Worm (Caenorhabditis elegans): ENCODE results near the gene tomm-20.
A peak's percentile ranks its signal among the peaks of the same experiment; 100 is the strongest.

The tomm-20 gene

DNA sequence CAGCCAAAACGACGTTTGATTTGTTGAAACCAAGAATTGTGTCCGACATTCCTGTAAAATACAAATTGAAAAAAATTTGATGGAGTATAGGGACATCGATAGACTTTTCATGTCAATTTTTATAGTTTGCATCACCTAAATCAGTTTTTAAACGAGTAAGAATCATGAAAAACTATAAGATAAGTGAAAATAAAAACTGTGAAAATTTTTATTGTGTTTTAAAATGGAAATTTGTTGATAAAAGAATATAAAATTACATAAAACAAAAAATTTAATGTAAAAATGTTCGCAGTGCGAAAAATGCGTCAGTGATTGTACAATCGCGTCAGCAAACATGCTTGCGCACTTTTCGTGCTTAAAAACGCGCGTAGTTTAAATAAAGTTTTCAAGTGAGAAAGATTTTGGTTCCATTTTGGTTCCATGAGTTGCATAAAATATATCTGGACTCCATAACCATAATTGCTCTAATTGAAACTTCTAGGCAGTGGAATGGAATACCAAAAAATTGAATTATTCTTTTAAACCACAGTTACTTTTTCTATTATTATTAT lies at the start of gene tomm-20 (continued):
- peak; percentile 95 for TF ChIP-seq dsc-1 (tag; optimal IDR thresholded peaks at IDR 0.05)
- TF ChIP-seq aha-1 (tag; optimal IDR thresholded peaks at IDR 0.05) = peak; percentile 69
- peak; percentile 95 for TF ChIP-seq lin-14 (GFP tag; optimal IDR thresholded peaks at IDR 0.05)
- no peak for TF ChIP-seq unc-30 (tag; optimal IDR thresholded peaks at IDR 0.05)
- no peak for TF ChIP-seq unc-62 (GFP tag; optimal IDR thresholded peaks at IDR 0.05)
- TF ChIP-seq ets-5 (GFP tag; IDR thresholded peaks at IDR 0.05) = no peak
- TF ChIP-seq dpl-1 (GFP tag; optimal IDR thresholded peaks at IDR 0.05) = peak; percentile 98 to 99 (median 99)
- peak; percentile 99 for TF ChIP-seq mep-1 (tag; optimal IDR thresholded peaks at IDR 0.05)
- TF ChIP-seq fkh-4 (tag; optimal IDR thresholded peaks at IDR 0.05; ENCODE audit: borderline replicate concordance) = peak; percentile 65
- TF ChIP-seq vab-15 (tag; optimal IDR thresholded peaks at IDR 0.05) = peak; percentile 58
- TF ChIP-seq aly-2 (tag; optimal IDR thresholded peaks at IDR 0.05) = peak; percentile 88
- TF ChIP-seq pag-3 (tag; optimal IDR thresholded peaks at IDR 0.05; ENCODE audit: borderline replicate concordance, insufficient read depth) = peak; percentile 52
- TF ChIP-seq unc-130 (tag; optimal IDR thresholded peaks at IDR 0.05) = peak; percentile 93
- TF ChIP-seq efl-3 (GFP tag; optimal IDR thresholded peaks at IDR 0.05) = peak; percentile 44
- TF ChIP-seq zag-1 (tag; optimal IDR thresholded peaks at IDR 0.05) = peak; percentile 68
- peak in 3 of 6 experiments; percentile 74 to 94 (median 94) for TF ChIP-seq elt-3 (tag; optimal IDR thresholded peaks at IDR 0.05)
- peak; percentile 40 for TF ChIP-seq ceh-90 (tag; optimal IDR thresholded peaks at IDR 0.05)
- TF ChIP-seq unc-98 (GFP tag; IDR thresholded peaks at IDR 0.05) = peak; percentile 55; the same call in 1 of the 2 replicates
- TF ChIP-seq tlp-1 (tag; optimal IDR thresholded peaks at IDR 0.05) = no peak
- peak; percentile 72 for TF ChIP-seq elt-2 (tag; optimal IDR thresholded peaks at IDR 0.05)
- no peak for TF ChIP-seq hlh-17 (GFP tag; optimal IDR thresholded peaks at IDR 0.05; ENCODE audit: borderline replicate concordance)
- TF ChIP-seq rnt-1 (tag; optimal IDR thresholded peaks at IDR 0.05) = peak; percentile 96
- no peak for TF ChIP-seq ces-1 (GFP tag; optimal IDR thresholded peaks at IDR 0.05)
- peak; percentile 97 for TF ChIP-seq nhr-85 (tag)
- peak; percentile 34 for TF ChIP-seq C34B4.2 (tag; optimal IDR thresholded peaks at IDR 0.05)
- no peak for TF ChIP-seq ceh-63 (GFP tag; optimal IDR thresholded peaks at IDR 0.05)
- peak; percentile 39 for TF ChIP-seq fkh-10 (GFP tag; optimal IDR thresholded peaks at IDR 0.05)
- peak; percentile 97 for TF ChIP-seq nhr-90 (tag; optimal IDR thresholded peaks at IDR 0.05; ENCODE audit: poor library complexity)
- peak; percentile 69 for TF ChIP-seq hpl-2 (GFP tag; optimal IDR thresholded peaks at IDR 0.05)
- TF ChIP-seq nhr-76 (tag; optimal IDR thresholded peaks at IDR 0.05) = no peak
- peak; percentile 95 for TF ChIP-seq swsn-7 (tag; optimal IDR thresholded peaks at IDR 0.05)
- TF ChIP-seq nhr-237 (tag; optimal IDR thresholded peaks at IDR 0.05) = peak; percentile 74

DNA sequence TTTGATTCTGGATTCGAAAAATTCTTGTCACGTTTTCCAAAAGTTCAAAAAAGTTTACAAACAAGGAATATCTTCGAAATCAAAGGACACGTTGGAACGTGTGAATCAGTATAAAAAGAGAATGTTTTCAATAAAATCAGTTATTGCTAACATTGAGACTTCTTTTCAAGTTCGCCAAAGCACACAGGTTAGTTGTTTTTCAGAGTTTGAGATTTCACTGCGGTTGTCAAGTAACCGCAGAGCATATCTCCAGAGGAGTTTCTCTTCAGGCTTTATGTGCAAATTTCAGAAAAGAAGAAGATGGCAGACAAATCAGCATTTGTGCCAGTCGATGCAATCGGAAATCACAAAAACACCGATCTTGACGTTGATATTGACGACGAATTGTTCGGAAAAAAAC lies 42.9 kb upstream of the tomm-20 start, which contains the start of gene K01D12.15:
K01D12.15 (plus strand) TSS at position 301 of the 400 bp plus-strand sequence.
- no peak for TF ChIP-seq ceh-88 (GFP tag; IDR thresholded peaks at IDR 0.05)
- TF ChIP-seq lin-35 (GFP tag; optimal IDR thresholded peaks at IDR 0.05) = no peak
- TF ChIP-seq jun-1 (tag; optimal IDR thresholded peaks at IDR 0.05) = no peak
- TF ChIP-seq ceh-63 (GFP tag; optimal IDR thresholded peaks at IDR 0.05) = no peak
- TF ChIP-seq sup-37 (GFP tag; optimal IDR thresholded peaks at IDR 0.05) = no peak
- no peak for TF ChIP-seq rnt-1 (tag; optimal IDR thresholded peaks at IDR 0.05)
- TF ChIP-seq nhr-77 (tag; optimal IDR thresholded peaks at IDR 0.05) = no peak
- no peak for TF ChIP-seq lin-14 (GFP tag; optimal IDR thresholded peaks at IDR 0.05)
- no peak for TF ChIP-seq C16A3.4 (tag; optimal IDR thresholded peaks at IDR 0.05)
- no peak for TF ChIP-seq xbp-1 (tag; optimal IDR thresholded peaks at IDR 0.05)
- no peak for TF ChIP-seq pax-3 (tag; optimal IDR thresholded peaks at IDR 0.05)
- no peak for TF ChIP-seq mdl-1 (tag; optimal IDR thresholded peaks at IDR 0.05)

All from whole organism, L1 larva.